Worm (Caenorhabditis elegans) whole organism, L2 larva: Measurements from ENCODE around the gene F26G1.2.

Experiments
- C34F6.9 ChIP-seq: fragments of 150-350 bp; optimal IDR thresholded peaks from 2 replicates; lab custom pipeline; 2014; ENCODE audit warnings: missing biosample characterization, missing genetic modification characterization
- F13H6.1 ChIP-seq: sonication (generic microtip); optimal IDR thresholded peaks from 2 replicates; lab custom pipeline; 2016; ENCODE audit warnings: missing genetic modification characterization, missing compliant biosample characterization
- R02D3.7 ChIP-seq: fragments of 150-350 bp; optimal IDR thresholded peaks from 2 replicates; lab custom pipeline; 2014; ENCODE audit warnings: missing biosample characterization, missing genetic modification characterization
- Y55F3AM.14 ChIP-seq: fragments of 200-800 bp; sonication (Bioruptor generic); optimal IDR thresholded peaks from 2 replicates; lab custom pipeline; 2018; ENCODE audit warnings: mild to moderate bottlenecking, missing genetic modification characterization, missing compliant biosample characterization
- ZK546.5 ChIP-seq: sonication (generic microtip); optimal IDR thresholded peaks from 2 replicates; lab custom pipeline; 2017; ENCODE audit warnings: missing biosample characterization, missing genetic modification characterization
- alr-1 ChIP-seq: fragments of 150-350 bp; optimal IDR thresholded peaks from 2 replicates; lab custom pipeline; 2014; ENCODE audit warnings: missing biosample characterization, missing genetic modification characterization
- aly-2 ChIP-seq: fragments of 150-350 bp; optimal IDR thresholded peaks from 2 replicates; lab custom pipeline; 2014; ENCODE audit warnings: missing biosample characterization, missing genetic modification characterization
- ama-1 ChIP-seq: fragments of 150-350 bp; optimal IDR thresholded peaks from 2 replicates; lab custom pipeline; 2018; ENCODE audit warnings: inconsistent platforms
- blmp-1 ChIP-seq: sonication (generic microtip); optimal IDR thresholded peaks from 2 replicates; lab custom pipeline; 2017; ENCODE audit warnings: missing genetic modification characterization, mild to moderate bottlenecking, missing compliant biosample characterization, antibody characterized with exemption, moderate library complexity; ENCODE audit not compliant: insufficient read depth
- ceh-16 ChIP-seq: fragments of 150-350 bp; optimal IDR thresholded peaks from 2 replicates; lab custom pipeline; 2014; ENCODE audit warnings: missing biosample characterization, missing genetic modification characterization
- crh-2 ChIP-seq: sonication (generic microtip); optimal IDR thresholded peaks from 2 replicates; lab custom pipeline; 2017; ENCODE audit warnings: missing biosample characterization, missing genetic modification characterization
- dmd-4 ChIP-seq: sonication (generic microtip); optimal IDR thresholded peaks from 2 replicates; lab custom pipeline; 2017; ENCODE audit warnings: missing biosample characterization, missing genetic modification characterization
- egl-27 ChIP-seq: sonication (generic microtip); optimal IDR thresholded peaks from 3 replicates; lab custom pipeline; 2017; ENCODE audit warnings: missing biosample characterization, missing genetic modification reagents, missing genetic modification characterization
- elt-1 ChIP-seq: fragments of 150-350 bp; optimal IDR thresholded peaks from 2 replicates; lab custom pipeline; 2014; ENCODE audit warnings: missing biosample characterization, missing genetic modification characterization
- elt-3 ChIP-seq: sonication (generic microtip); optimal IDR thresholded peaks from 2 replicates; lab custom pipeline; 2017; ENCODE audit warnings: missing biosample characterization, missing genetic modification characterization
- fos-1 ChIP-seq: fragments of 150-350 bp; optimal IDR thresholded peaks from 2 replicates; lab custom pipeline; 2014; ENCODE audit warnings: missing biosample characterization, missing genetic modification characterization
- gmeb-1 ChIP-seq: fragments of 150-350 bp; optimal IDR thresholded peaks from 2 replicates; lab custom pipeline; 2014; ENCODE audit warnings: missing biosample characterization, missing genetic modification characterization
- lin-11 ChIP-seq: fragments of 150-350 bp; sonication (generic microtip); optimal IDR thresholded peaks from 2 replicates; lab custom pipeline; 2014; ENCODE audit warnings: missing biosample characterization, missing genetic modification characterization, inconsistent platforms, mixed read lengths
- lin-13 ChIP-seq: fragments of 150-350 bp; optimal IDR thresholded peaks from 2 replicates; lab custom pipeline; 2014; ENCODE audit warnings: missing biosample characterization, missing genetic modification reagents, missing genetic modification characterization
- lin-39 ChIP-seq: fragments of 150-350 bp; optimal IDR thresholded peaks from 2 replicates; lab custom pipeline; 2014; ENCODE audit warnings: missing biosample characterization, missing genetic modification reagents, missing genetic modification characterization
- lsy-2 ChIP-seq, 2 experiments: fragments of 150-350 bp in 1 of 2; sonication (generic microtip) in 1 of 2; optimal IDR thresholded peaks; 2 replicates each; lab custom pipeline; 2014 to 2017; ENCODE audit warnings: missing biosample characterization in 2 of 2, missing genetic modification characterization in 2 of 2
- mab-5 ChIP-seq: fragments of 150-350 bp; optimal IDR thresholded peaks from 2 replicates; lab custom pipeline; 2014; ENCODE audit warnings: missing biosample characterization, missing genetic modification characterization
- mbf-1 ChIP-seq: sonication (generic microtip); optimal IDR thresholded peaks from 2 replicates; lab custom pipeline; 2017; ENCODE audit warnings: missing biosample characterization, missing genetic modification characterization
- nhr-10 ChIP-seq: sonication (generic microtip); optimal IDR thresholded peaks from 2 replicates; lab custom pipeline; 2017; ENCODE audit warnings: missing biosample characterization, missing genetic modification characterization
- nhr-12 ChIP-seq: fragments of 150-350 bp; optimal IDR thresholded peaks from 2 replicates; lab custom pipeline; 2014; ENCODE audit warnings: missing biosample characterization, missing genetic modification characterization
- nhr-129 ChIP-seq: fragments of 150-350 bp; optimal IDR thresholded peaks from 2 replicates; lab custom pipeline; 2014; ENCODE audit warnings: missing biosample characterization, missing genetic modification characterization
- nhr-21 ChIP-seq: fragments of 150-350 bp; optimal IDR thresholded peaks from 2 replicates; lab custom pipeline; 2014; ENCODE audit warnings: missing biosample characterization, missing genetic modification characterization
- nhr-23 ChIP-seq: fragments of 150-350 bp; optimal IDR thresholded peaks from 2 replicates; lab custom pipeline; 2014; ENCODE audit warnings: missing biosample characterization, missing genetic modification reagents, missing genetic modification characterization
- nhr-237 ChIP-seq: fragments of 150-350 bp; optimal IDR thresholded peaks from 2 replicates; lab custom pipeline; 2014; ENCODE audit warnings: missing biosample characterization, missing genetic modification characterization
- nhr-25 ChIP-seq: fragments of 150-350 bp; sonication (generic microtip); optimal IDR thresholded peaks from 3 replicates; lab custom pipeline; 2014; ENCODE audit warnings: missing biosample characterization, missing genetic modification characterization
- nhr-6 ChIP-seq: fragments of 150-350 bp; optimal IDR thresholded peaks from 2 replicates; lab custom pipeline; 2014; ENCODE audit warnings: missing biosample characterization, missing genetic modification characterization
- nhr-77 ChIP-seq: fragments of 150-350 bp; optimal IDR thresholded peaks from 2 replicates; lab custom pipeline; 2014; ENCODE audit warnings: missing biosample characterization, missing genetic modification characterization
- peb-1 ChIP-seq: fragments of 150-350 bp; optimal IDR thresholded peaks from 2 replicates; lab custom pipeline; 2014; ENCODE audit warnings: missing biosample characterization, missing genetic modification characterization
- sem-4 ChIP-seq: fragments of 150-350 bp; optimal IDR thresholded peaks from 2 replicates; lab custom pipeline; 2014; ENCODE audit warnings: missing biosample characterization, missing genetic modification reagents, missing genetic modification characterization
- skn-1 ChIP-seq: sonication (generic microtip); optimal IDR thresholded peaks from 2 replicates; lab custom pipeline; 2017; ENCODE audit warnings: missing biosample characterization, missing genetic modification characterization
- sma-3 ChIP-seq: sonication (generic microtip); optimal IDR thresholded peaks from 2 replicates; lab custom pipeline; 2016; ENCODE audit warnings: missing genetic modification reagents, missing genetic modification characterization, missing compliant biosample characterization
- snpc-4 ChIP-seq: fragments of 150-350 bp; optimal IDR thresholded peaks from 2 replicates; lab custom pipeline; 2014; ENCODE audit warnings: missing biosample characterization, missing genetic modification characterization
- unc-39 ChIP-seq: fragments of 150-350 bp; optimal IDR thresholded peaks from 2 replicates; lab custom pipeline; 2014; ENCODE audit warnings: missing biosample characterization, missing genetic modification characterization
- unc-55 ChIP-seq: fragments of 150-350 bp; sonication (generic microtip); optimal IDR thresholded peaks from 3 replicates; lab custom pipeline; 2014; ENCODE audit warnings: missing biosample characterization, missing genetic modification reagents, missing genetic modification characterization
- unc-62 ChIP-seq: fragments of 150-350 bp; optimal IDR thresholded peaks from 2 replicates; lab custom pipeline; 2014; ENCODE audit warnings: missing biosample characterization, missing genetic modification reagents, missing genetic modification characterization
- ztf-1 ChIP-seq: fragments of 200-800 bp; sonication (Bioruptor generic); conservative IDR thresholded peaks from 2 replicates; pipeline ENCODE4 v1.3.6; 2022; ENCODE audit warnings: missing genetic modification characterization, missing compliant biosample characterization
- ztf-11 ChIP-seq: sonication (generic microtip); optimal IDR thresholded peaks from 2 replicates; lab custom pipeline; 2017; ENCODE audit warnings: missing biosample characterization, missing genetic modification characterization
- ztf-4 ChIP-seq: fragments of 150-350 bp; optimal IDR thresholded peaks from 2 replicates; lab custom pipeline; 2014; ENCODE audit warnings: missing biosample characterization, missing genetic modification characterization

Gene F26G1.2

DNA sequence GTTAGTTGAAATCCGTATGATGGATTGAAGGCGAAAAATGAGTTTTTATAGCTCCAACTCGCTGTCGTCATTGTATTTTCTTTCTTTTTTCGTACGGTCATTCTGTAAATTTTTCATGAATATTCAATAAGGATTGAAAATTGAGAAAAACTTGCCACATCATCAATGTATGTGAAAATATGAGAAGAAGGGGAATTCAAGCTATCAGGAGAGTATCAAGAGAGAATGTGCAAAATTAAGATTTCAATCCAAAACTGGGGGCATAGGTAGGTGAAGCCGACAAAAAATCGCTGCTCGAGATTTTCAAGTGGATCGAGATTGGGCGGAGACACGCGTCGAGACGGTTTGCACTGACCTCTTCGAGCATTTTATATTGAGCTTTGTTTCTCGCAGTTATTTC is 21.6 kb downstream of the F26G1.2 start, which contains the start of gene nep-12:
Gene nep-12 (minus strand): TSS at position 101 of the 400 bp plus-strand sequence.
- no peak for TF ChIP-seq unc-39
- TF ChIP-seq sem-4 (tag; lab: Kevin White, UChicago) = no peak
- TF ChIP-seq peb-1 (tag; lab: Kevin White, UChicago) = no peak
- no peak for TF ChIP-seq ama-1 (lab: Kevin White, UChicago)
- TF ChIP-seq aly-2 (tag; lab: Kevin White, UChicago) = no peak
- TF ChIP-seq nhr-237 (tag; lab: Kevin White, UChicago) = no peak
- no peak for TF ChIP-seq lin-39 (tag; lab: Kevin White, UChicago)
- TF ChIP-seq nhr-6 = no peak
- TF ChIP-seq blmp-1 (tag; lab: Kevin White, UChicago) = no peak
- no peak for TF ChIP-seq R02D3.7 (tag; lab: Kevin White, UChicago)

DNA sequence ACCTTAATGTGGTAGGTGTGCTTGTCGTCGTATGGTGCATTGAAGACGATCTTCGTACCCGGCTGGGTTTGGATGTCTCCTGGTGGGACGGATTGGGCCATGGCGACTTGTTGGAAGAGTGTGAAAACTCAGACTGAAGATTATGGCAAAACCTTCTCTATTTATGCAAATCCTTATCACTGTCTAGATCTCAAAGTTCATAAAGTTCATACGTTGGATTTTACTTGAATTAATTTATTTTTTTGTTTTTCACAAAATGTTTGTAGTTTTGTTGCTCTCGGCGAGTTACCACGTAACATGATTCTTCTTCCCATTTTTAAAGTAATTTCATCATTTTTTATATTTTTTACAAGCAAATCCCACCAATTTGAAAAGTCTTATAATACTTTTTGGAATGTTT is 23.3 kb downstream of the F26G1.2 start, which contains the start of gene msp-3:
Gene msp-3 (minus strand): TSS at position 101 of the 400 bp plus-strand sequence.
- no peak for TF ChIP-seq fos-1 (tag; lab: Kevin White, UChicago)
- TF ChIP-seq ama-1 (lab: Kevin White, UChicago) = no peak
- TF ChIP-seq lin-39 (tag; lab: Kevin White, UChicago) = no peak

DNA sequence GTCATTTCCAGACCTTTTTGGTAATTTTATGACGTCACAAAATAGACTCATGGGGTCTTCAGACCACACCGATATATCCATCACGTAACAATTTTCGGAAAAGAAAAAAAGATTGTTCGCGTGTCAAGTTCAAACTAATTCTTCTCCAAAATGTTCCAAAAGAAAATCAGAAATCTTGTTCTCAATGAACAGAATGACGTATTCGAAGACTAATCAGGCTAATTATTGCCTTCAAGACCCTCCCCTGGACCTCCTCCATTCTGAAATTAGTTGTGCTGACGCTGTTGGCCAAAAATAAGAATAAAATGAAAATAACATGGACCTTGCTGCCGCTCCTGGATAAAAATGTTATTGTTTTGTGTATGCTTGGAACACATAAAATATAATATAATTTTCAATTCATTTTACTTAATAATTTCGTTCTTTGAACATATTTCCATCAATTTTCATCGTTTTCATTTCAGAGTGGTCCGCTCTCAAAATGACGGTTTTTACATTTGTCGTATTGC is 27.0 kb downstream of the F26G1.2 start, which contains the start of gene F26G1.15:
Gene F26G1.15 (plus strand): TSS at position 459 of the 509 bp plus-strand sequence.
- TF ChIP-seq lin-39 (tag; lab: Kevin White, UChicago) = no peak
- no peak for TF ChIP-seq nhr-6
- no peak for TF ChIP-seq aly-2 (tag; lab: Kevin White, UChicago)
- TF ChIP-seq ZK546.5 (tag; lab: Kevin White, UChicago) = no peak
- TF ChIP-seq, all 48 proteins: peak for 0

DNA sequence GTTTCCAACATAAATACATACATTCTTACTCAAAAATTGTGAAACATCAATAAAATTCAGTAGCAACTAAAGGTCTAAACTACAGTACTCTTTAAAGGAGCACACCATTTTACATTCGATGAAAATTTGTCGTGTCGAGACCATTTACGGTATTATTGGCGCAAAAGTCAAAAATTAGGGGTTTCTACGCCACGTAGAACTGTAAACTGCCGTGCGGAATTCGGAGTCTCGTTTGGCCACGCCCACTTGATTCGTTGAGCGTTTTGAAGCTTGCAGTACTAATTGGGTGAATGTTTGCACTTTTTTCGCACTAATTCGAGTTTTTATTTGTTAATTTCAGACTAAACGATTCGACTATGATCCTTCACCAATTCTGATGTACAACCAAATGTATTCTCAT is 27.8 kb downstream of the F26G1.2 start:
- TF ChIP-seq lin-11 (tag; lab: Kevin White, UChicago) (no peak), nhr-10 (tag; lab: Kevin White, UChicago) (no peak), dmd-4 (tag; lab: Kevin White, UChicago) (no peak), aly-2 (tag; lab: Kevin White, UChicago) (no peak), nhr-77 (tag; lab: Kevin White, UChicago) (no peak)

DNA sequence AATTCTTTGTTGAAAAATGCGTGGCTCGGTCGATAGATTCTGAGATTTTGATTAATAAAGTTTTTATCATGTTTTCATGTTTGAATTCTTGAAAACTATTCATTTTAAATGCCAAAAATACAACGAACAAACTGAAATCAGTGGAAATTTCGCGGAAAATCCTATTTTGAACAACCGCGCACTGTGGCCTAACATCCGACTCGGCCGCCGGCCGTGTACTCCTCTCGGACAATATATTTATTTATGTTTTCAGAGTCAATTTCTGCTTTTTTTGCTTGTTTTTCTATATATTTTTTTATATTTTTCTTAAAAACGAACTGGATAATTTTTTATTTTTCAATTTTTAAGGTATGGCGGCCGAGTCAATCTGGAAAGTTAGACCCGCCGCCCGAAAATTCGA is 28.4 kb downstream of the F26G1.2 start, which contains the start of gene F26G1.1:
Gene F26G1.1 (plus strand): TSS at position 347 of the 400 bp plus-strand sequence.
- no peak for TF ChIP-seq nhr-21 (tag; lab: Kevin White, UChicago)
- no peak for TF ChIP-seq nhr-237 (tag; lab: Kevin White, UChicago)
- TF ChIP-seq nhr-6 = no peak
- TF ChIP-seq ztf-4 = no peak
- TF ChIP-seq unc-62 = no peak
- no peak for TF ChIP-seq nhr-25 (tag; lab: Kevin White, UChicago)
- no peak for TF ChIP-seq elt-1 (tag; lab: Kevin White, UChicago)
- TF ChIP-seq crh-2 (tag; lab: Kevin White, UChicago) = peak; percentile 26
- no peak for TF ChIP-seq unc-55 (GFP tag; lab: Kevin White, UChicago)
- TF ChIP-seq nhr-129 = no peak
- TF ChIP-seq sem-4 (tag; lab: Kevin White, UChicago) = no peak
- no peak for TF ChIP-seq alr-1 (tag; lab: Kevin White, UChicago)
- TF ChIP-seq snpc-4 (tag; lab: Kevin White, UChicago) = no peak
- no peak for TF ChIP-seq egl-27 (tag; lab: Kevin White, UChicago)
- no peak for TF ChIP-seq Y55F3AM.14
- TF ChIP-seq sma-3 (GFP tag; lab: Kevin White, UChicago) = peak; percentile 78
- no peak for TF ChIP-seq fos-1 (tag; lab: Kevin White, UChicago)
- TF ChIP-seq elt-3 (tag; lab: Kevin White, UChicago) = no peak
- TF ChIP-seq ztf-11 (tag; lab: Kevin White, UChicago) = no peak
- TF ChIP-seq blmp-1 (tag; lab: Kevin White, UChicago) = no peak
- TF ChIP-seq unc-39 = no peak
- TF ChIP-seq skn-1 = no peak
- peak; percentile 63 for TF ChIP-seq F13H6.1 (tag; lab: Kevin White, UChicago)
- no peak for TF ChIP-seq nhr-23 (tag; lab: Kevin White, UChicago)
- no peak for TF ChIP-seq ZK546.5 (tag; lab: Kevin White, UChicago)
- no peak for TF ChIP-seq mbf-1 (tag; lab: Kevin White, UChicago)
- no peak for TF ChIP-seq lin-11 (tag; lab: Kevin White, UChicago)
- no peak for TF ChIP-seq nhr-12 (tag; lab: Kevin White, UChicago)
- TF ChIP-seq aly-2 (tag; lab: Kevin White, UChicago) = no peak
- TF ChIP-seq ztf-1 = no peak
- TF ChIP-seq mab-5 (tag; lab: Kevin White, UChicago) = peak; percentile 51
- TF ChIP-seq ceh-16 (tag; lab: Kevin White, UChicago) = no peak
- TF ChIP-seq C34F6.9 (tag; lab: Kevin White, UChicago) = peak; percentile 55
- TF ChIP-seq dmd-4 (tag; lab: Kevin White, UChicago) = no peak
- TF ChIP-seq gmeb-1 (tag; lab: Kevin White, UChicago) = peak; percentile 94
- peak; percentile 60 to 76 for TF ChIP-seq lsy-2 (tag; optimal IDR thresholded peaks at IDR 0.05; lab: Kevin White, UChicago)
- peak; percentile 15 for TF ChIP-seq lin-13 (GFP tag; lab: Kevin White, UChicago)
- no peak for TF ChIP-seq lin-39 (tag; lab: Kevin White, UChicago)
- no peak for TF ChIP-seq R02D3.7 (tag; lab: Kevin White, UChicago)
- TF ChIP-seq nhr-10 (tag; lab: Kevin White, UChicago) = no peak
